Worm (Caenorhabditis elegans) whole organism, early embryonic: ENCODE measurements around the gene C45B11.6.

Experiments used
- B0310.2 ChIP-seq: sonication (generic microtip); optimal IDR thresholded peaks from 2 replicates; lab custom pipeline; 2016; ENCODE audit warnings: mild to moderate bottlenecking, missing genetic modification characterization, missing compliant biosample characterization
- F13C5.2 ChIP-seq: sonication (generic microtip); optimal IDR thresholded peaks from 2 replicates; lab custom pipeline; 2017; ENCODE audit warnings: mild to moderate bottlenecking, missing genetic modification characterization, inconsistent platforms, missing compliant biosample characterization
- aly-1 ChIP-seq: sonication (generic microtip); optimal IDR thresholded peaks from 2 replicates; lab custom pipeline; 2016; ENCODE audit warnings: missing genetic modification characterization, missing compliant biosample characterization
- ama-1 ChIP-seq: fragments of 150-350 bp; optimal IDR thresholded peaks from 2 replicates; lab custom pipeline; 2014
- ceh-13 ChIP-seq: fragments of 200-800 bp; sonication (Bioruptor generic); optimal IDR thresholded peaks from 2 replicates; lab custom pipeline; 2018; ENCODE audit warnings: mild to moderate bottlenecking, missing genetic modification characterization, missing compliant biosample characterization
- ceh-36 ChIP-seq: sonication (generic microtip); optimal IDR thresholded peaks from 2 replicates; lab custom pipeline; 2016; ENCODE audit warnings: missing genetic modification characterization, inconsistent platforms, missing compliant biosample characterization
- ets-7 ChIP-seq: sonication (generic microtip); optimal IDR thresholded peaks from 2 replicates; lab custom pipeline; 2016; ENCODE audit warnings: missing genotype, missing genetic modification characterization, missing compliant biosample characterization
- flt-1 ChIP-seq: fragments of 200-800 bp; sonication (Bioruptor generic); IDR thresholded peaks from 2 replicates; pipeline ENCODE4 v1.3.6; 2022; ENCODE audit warnings: missing genetic modification characterization, missing compliant biosample characterization
- hmbx-1 ChIP-seq: sonication (generic microtip); optimal IDR thresholded peaks from 2 replicates; lab custom pipeline; 2016; ENCODE audit warnings: mild to moderate bottlenecking, missing genetic modification characterization, missing compliant biosample characterization
- hmg-4 ChIP-seq: fragments of 200-800 bp; sonication (Bioruptor generic); optimal IDR thresholded peaks from 2 replicates; lab custom pipeline; 2018; ENCODE audit warnings: mild to moderate bottlenecking, missing genetic modification characterization, missing compliant biosample characterization
- hnd-1 ChIP-seq: sonication (generic microtip); optimal IDR thresholded peaks from 2 replicates; lab custom pipeline; 2016; ENCODE audit warnings: missing genetic modification characterization, missing compliant biosample characterization
- pes-1 ChIP-seq: fragments of 200-800 bp; sonication (Bioruptor generic); IDR thresholded peaks from 2 replicates; pipeline ENCODE4 v1.3.6; 2022; ENCODE audit warnings: missing genetic modification reagents, missing genetic modification characterization, missing compliant biosample characterization
- scrt-1 ChIP-seq: fragments of 200-800 bp; sonication (Bioruptor generic); IDR thresholded peaks from 2 replicates; pipeline ENCODE4 v1.3.6; 2022; ENCODE audit warnings: missing genetic modification characterization, missing compliant biosample characterization
- sea-1 ChIP-seq: fragments of 200-800 bp; sonication (Bioruptor generic); conservative IDR thresholded peaks from 2 replicates; pipeline ENCODE4 v1.3.6; 2022; ENCODE audit warnings: missing genetic modification characterization, missing compliant biosample characterization
- tbx-11 ChIP-seq: fragments of 200-800 bp; sonication (Bioruptor generic); IDR thresholded peaks from 2 replicates; pipeline ENCODE4 v1.3.6; 2022; ENCODE audit warnings: missing genetic modification characterization, missing compliant biosample characterization
- tbx-37 ChIP-seq: fragments of 200-800 bp; sonication (Bioruptor generic); conservative IDR thresholded peaks from 2 replicates; pipeline ENCODE4 v1.3.6; 2022; ENCODE audit warnings: missing genetic modification reagents, missing genetic modification characterization, missing compliant biosample characterization
- tra-4 ChIP-seq: sonication (generic microtip); optimal IDR thresholded peaks from 2 replicates; lab custom pipeline; 2017; ENCODE audit warnings: missing genetic modification characterization, missing compliant biosample characterization

The C45B11.6 gene

ce11 chrV:11041499-11041898, 2.4 kb upstream of the C45B11.6 start, which contains the start of gene C45B11.5:
Gene C45B11.5 (plus strand): TSS chrV:11041799.
- TF ChIP-seq hnd-1 (tag; lab: Kevin White, UChicago) (no peak), tbx-37 (GFP tag; lab: Robert Waterston, UW) (no peak), ama-1 (lab: Kevin White, UChicago) (no peak), ceh-36 (tag; lab: Kevin White, UChicago) (no peak), scrt-1 (GFP tag; lab: Robert Waterston, UW) (no peak), flt-1 (no peak), ets-7 (tag; lab: Kevin White, UChicago) (no peak), F13C5.2 (tag; lab: Kevin White, UChicago) (no peak), hmbx-1 (tag; lab: Kevin White, UChicago) (no peak), pes-1 (GFP tag; lab: Robert Waterston, UW) (no peak)

- no peak for TF ChIP-seq scrt-1 (GFP tag; lab: Robert Waterston, UW)
- no peak for TF ChIP-seq hnd-1 (tag; lab: Kevin White, UChicago)
- no peak for TF ChIP-seq pes-1 (GFP tag; lab: Robert Waterston, UW)
- TF ChIP-seq ama-1 (lab: Kevin White, UChicago), result no peak
- TF ChIP-seq hmbx-1 (tag; lab: Kevin White, UChicago), result no peak
- no peak for TF ChIP-seq F13C5.2 (tag; lab: Kevin White, UChicago)
- TF ChIP-seq ceh-13 (GFP tag; lab: Kevin White, UChicago), result no peak
- no peak for TF ChIP-seq tra-4
- TF ChIP-seq hmg-4 (GFP tag; lab: Kevin White, UChicago), result no peak
- TF ChIP-seq flt-1, result no peak
- no peak for TF ChIP-seq ets-7 (tag; lab: Kevin White, UChicago)
- no peak for TF ChIP-seq tbx-37 (GFP tag; lab: Robert Waterston, UW)
- TF ChIP-seq aly-1 (tag; lab: Kevin White, UChicago), result no peak
- no peak for TF ChIP-seq B0310.2
- TF ChIP-seq ceh-36 (tag; lab: Kevin White, UChicago), result no peak
- TF ChIP-seq sea-1 (GFP tag; lab: Robert Waterston, UW), result no peak
- TF ChIP-seq tbx-11 (GFP tag; lab: Robert Waterston, UW), result no peak
Measured at ce11 chrV:11042538-11042937, 1.3 kb upstream of the C45B11.6 start, which contains the start of gene C45B11.2. Gene C45B11.2 (plus strand): TSS chrV:11042710.

- TF ChIP-seq scrt-1 (GFP tag; lab: Robert Waterston, UW), result no peak
- no peak for TF ChIP-seq F13C5.2 (tag; lab: Kevin White, UChicago)
- TF ChIP-seq flt-1, result no peak
- no peak for TF ChIP-seq aly-1 (tag; lab: Kevin White, UChicago)
- TF ChIP-seq ets-7 (tag; lab: Kevin White, UChicago), result no peak
- no peak for TF ChIP-seq pes-1 (GFP tag; lab: Robert Waterston, UW)
- no peak for TF ChIP-seq B0310.2
- TF ChIP-seq hmg-4 (GFP tag; lab: Kevin White, UChicago), result no peak
- no peak for TF ChIP-seq sea-1 (GFP tag; lab: Robert Waterston, UW)
- TF ChIP-seq tra-4, result no peak
- no peak for TF ChIP-seq ama-1 (lab: Kevin White, UChicago)
- TF ChIP-seq tbx-11 (GFP tag; lab: Robert Waterston, UW), result no peak
- no peak for TF ChIP-seq hmbx-1 (tag; lab: Kevin White, UChicago)
- no peak for TF ChIP-seq hnd-1 (tag; lab: Kevin White, UChicago)
- no peak for TF ChIP-seq ceh-36 (tag; lab: Kevin White, UChicago)
- no peak for TF ChIP-seq tbx-37 (GFP tag; lab: Robert Waterston, UW)
- no peak for TF ChIP-seq ceh-13 (GFP tag; lab: Kevin White, UChicago)
Measured at ce11 chrV:11046730-11047129, 2.9 kb downstream of the C45B11.6 start, which contains the start of gene dhs-18. Gene dhs-18 (minus strand): TSS chrV:11046833.

- TF ChIP-seq hmg-4 (GFP tag; lab: Kevin White, UChicago) (no peak), hmbx-1 (tag; lab: Kevin White, UChicago) (no peak), tra-4 (no peak), F13C5.2 (tag; lab: Kevin White, UChicago) (no peak), ets-7 (tag; lab: Kevin White, UChicago) (no peak), scrt-1 (GFP tag; lab: Robert Waterston, UW) (no peak), B0310.2 (no peak), ceh-36 (tag; lab: Kevin White, UChicago) (no peak), sea-1 (GFP tag; lab: Robert Waterston, UW) (no peak), hnd-1 (tag; lab: Kevin White, UChicago) (no peak), aly-1 (tag; lab: Kevin White, UChicago) (no peak), ceh-13 (GFP tag; lab: Kevin White, UChicago) (no peak), ama-1 (lab: Kevin White, UChicago) (no peak), tbx-11 (GFP tag; lab: Robert Waterston, UW) (no peak), pes-1 (GFP tag; lab: Robert Waterston, UW) (no peak), flt-1 (no peak)
Measured at ce11 chrV:11048678-11049077, 4.8 kb downstream of the C45B11.6 start, which contains the start of gene srh-74. Gene srh-74 (minus strand): TSS chrV:11048778.

ce11 chrV:11051921-11052320, 8.1 kb downstream of the C45B11.6 start, which contains the start of gene T04C12.33:
Gene T04C12.33 (plus strand): TSS chrV:11052221.
- no peak for TF ChIP-seq hmbx-1 (tag; lab: Kevin White, UChicago)
- TF ChIP-seq flt-1, result no peak
- TF ChIP-seq pes-1 (GFP tag; lab: Robert Waterston, UW), result no peak
- TF ChIP-seq aly-1 (tag; lab: Kevin White, UChicago), result no peak
- no peak for TF ChIP-seq ama-1 (lab: Kevin White, UChicago)
- TF ChIP-seq tbx-37 (GFP tag; lab: Robert Waterston, UW), result no peak
- TF ChIP-seq sea-1 (GFP tag; lab: Robert Waterston, UW), result no peak
- TF ChIP-seq tbx-11 (GFP tag; lab: Robert Waterston, UW), result no peak
- TF ChIP-seq scrt-1 (GFP tag; lab: Robert Waterston, UW), result no peak

- TF ChIP-seq ets-7 (tag; lab: Kevin White, UChicago) (no peak), hmbx-1 (tag; lab: Kevin White, UChicago) (no peak), tra-4 (no peak), ama-1 (lab: Kevin White, UChicago) (no peak), tbx-37 (GFP tag; lab: Robert Waterston, UW) (no peak), ceh-36 (tag; lab: Kevin White, UChicago) (no peak), hnd-1 (tag; lab: Kevin White, UChicago) (no peak), tbx-11 (GFP tag; lab: Robert Waterston, UW) (no peak), ceh-13 (GFP tag; lab: Kevin White, UChicago) (no peak), F13C5.2 (tag; lab: Kevin White, UChicago) (no peak), scrt-1 (GFP tag; lab: Robert Waterston, UW) (no peak), pes-1 (GFP tag; lab: Robert Waterston, UW) (no peak), flt-1 (no peak), aly-1 (tag; lab: Kevin White, UChicago) (no peak), sea-1 (GFP tag; lab: Robert Waterston, UW) (no peak), B0310.2 (no peak), hmg-4 (GFP tag; lab: Kevin White, UChicago) (no peak)
Measured at ce11 chrV:11053827-11054226, 10.0 kb downstream of the C45B11.6 start, which contains the start of gene T04C12.7. Gene T04C12.7 (plus strand): TSS chrV:11054127.
